Worm (Caenorhabditis elegans) whole organism, early embryonic: ENCODE measurements around the gene kin-9.

Source experiments
- F13C5.2 ChIP-seq: sonication (generic microtip); optimal IDR thresholded peaks from 2 replicates; lab custom pipeline; 2017; ENCODE audit warnings: mild to moderate bottlenecking, missing genetic modification characterization, inconsistent platforms, missing compliant biosample characterization
- ceh-13 ChIP-seq: fragments of 200-800 bp; sonication (Bioruptor generic); optimal IDR thresholded peaks from 2 replicates; lab custom pipeline; 2018; ENCODE audit warnings: mild to moderate bottlenecking, missing genetic modification characterization, missing compliant biosample characterization
- ets-7 ChIP-seq: sonication (generic microtip); optimal IDR thresholded peaks from 2 replicates; lab custom pipeline; 2016; ENCODE audit warnings: missing genotype, missing genetic modification characterization, missing compliant biosample characterization

ce11 chrX:8459789-8460188, 27.3 kb downstream of the kin-9 start:
- TF ChIP-seq ceh-13 (GFP tag; lab: Kevin White, UChicago) (no peak), ets-7 (no peak), F13C5.2 (no peak)
